Worm (Caenorhabditis elegans) whole organism, L4/young adult: ENCODE results near the gene ZK550.6.

Experiments
- dao-5 ChIP-seq: sonication (generic microtip); optimal IDR thresholded peaks from 2 replicates; lab custom pipeline; 2016; ENCODE audit warnings: missing genotype, missing genetic modification characterization, moderate library complexity, missing compliant biosample characterization
- him-1 ChIP-seq: sonication (generic microtip); optimal IDR thresholded peaks from 2 replicates; lab custom pipeline; 2016; ENCODE audit warnings: missing genotype, missing genetic modification reagents, missing genetic modification characterization, missing compliant biosample characterization

DNA sequence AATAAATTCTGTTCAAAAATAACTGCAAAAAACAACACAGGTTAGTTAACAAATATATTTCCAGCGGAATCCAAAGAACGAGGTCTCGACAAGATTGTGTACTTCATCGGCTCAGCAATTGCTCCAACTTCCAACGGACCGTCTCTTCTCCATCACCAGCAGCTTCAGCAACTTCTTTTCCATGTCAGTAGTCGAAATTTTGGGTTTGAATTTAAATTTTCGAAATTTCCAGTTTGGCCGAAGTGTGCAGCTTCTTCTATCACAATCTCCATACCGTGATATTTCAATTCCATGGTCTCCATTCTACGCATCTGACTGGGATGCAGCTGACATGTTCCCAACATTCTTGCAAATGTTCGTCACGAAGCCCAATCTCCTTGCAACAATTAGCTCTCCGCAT, 8.8 kb downstream of the ZK550.6 start:
- TF ChIP-seq him-1 = no peak
- no peak for TF ChIP-seq dao-5
